Fruit fly (Drosophila melanogaster) Kc167 (cell line): ENCODE measurements around the gene Boh1.

Experiments used
- Myc ChIP-seq: fragments of >200 bp; optimal IDR thresholded peaks from 2 replicates; lab custom pipeline; 2017; ENCODE audit warnings: missing external identifiers
- Sin3A ChIP-seq: fragments of >200 bp; optimal IDR thresholded peaks from 2 replicates; lab custom pipeline; 2018; ENCODE audit warnings: missing external identifiers
- h ChIP-seq: fragments of >200 bp; optimal IDR thresholded peaks from 3 replicates; lab custom pipeline; 2018; ENCODE audit warnings: missing external identifiers
- insv ChIP-seq: fragments of >200 bp; optimal IDR thresholded peaks from 3 replicates; lab custom pipeline; 2018; ENCODE audit warnings: missing external identifiers
- psq ChIP-seq: fragments of >200 bp; optimal IDR thresholded peaks from 2 replicates; lab custom pipeline; 2017; ENCODE audit warnings: missing external identifiers
- ttk ChIP-seq: sonication (Bioruptor generic); optimal IDR thresholded peaks from 2 replicates; lab custom pipeline; 2017; ENCODE audit warnings: missing external identifiers

The Boh1 gene

DNA sequence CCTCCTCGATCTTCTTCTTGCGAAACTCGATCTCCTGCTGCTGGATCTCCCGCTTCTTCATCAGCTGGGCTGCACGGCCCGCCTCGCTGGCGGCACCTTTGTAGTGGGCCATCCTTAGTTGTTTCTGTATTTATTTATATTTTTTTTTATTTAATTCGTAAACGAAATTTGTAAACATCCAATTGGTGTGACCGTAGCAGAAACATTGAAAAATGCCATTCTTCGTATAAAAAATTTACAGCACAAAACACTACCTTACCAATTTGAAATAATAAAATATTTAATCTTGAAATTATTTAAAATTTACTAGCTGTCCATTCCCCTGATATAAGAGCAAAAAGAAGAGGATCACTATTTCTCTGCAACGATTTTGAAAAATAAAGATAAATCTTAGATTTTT lies 1.6 kb upstream of the Boh1 start, which contains the start of gene CG12259:
Gene CG12259, minus strand, starts transcription at position 207 of the 400 bp plus-strand sequence.
- TF ChIP-seq psq = no peak
- no peak for TF ChIP-seq ttk
- no peak for TF ChIP-seq Sin3A (lab: Kevin White, UChicago)
- TF ChIP-seq Myc = no peak

DNA sequence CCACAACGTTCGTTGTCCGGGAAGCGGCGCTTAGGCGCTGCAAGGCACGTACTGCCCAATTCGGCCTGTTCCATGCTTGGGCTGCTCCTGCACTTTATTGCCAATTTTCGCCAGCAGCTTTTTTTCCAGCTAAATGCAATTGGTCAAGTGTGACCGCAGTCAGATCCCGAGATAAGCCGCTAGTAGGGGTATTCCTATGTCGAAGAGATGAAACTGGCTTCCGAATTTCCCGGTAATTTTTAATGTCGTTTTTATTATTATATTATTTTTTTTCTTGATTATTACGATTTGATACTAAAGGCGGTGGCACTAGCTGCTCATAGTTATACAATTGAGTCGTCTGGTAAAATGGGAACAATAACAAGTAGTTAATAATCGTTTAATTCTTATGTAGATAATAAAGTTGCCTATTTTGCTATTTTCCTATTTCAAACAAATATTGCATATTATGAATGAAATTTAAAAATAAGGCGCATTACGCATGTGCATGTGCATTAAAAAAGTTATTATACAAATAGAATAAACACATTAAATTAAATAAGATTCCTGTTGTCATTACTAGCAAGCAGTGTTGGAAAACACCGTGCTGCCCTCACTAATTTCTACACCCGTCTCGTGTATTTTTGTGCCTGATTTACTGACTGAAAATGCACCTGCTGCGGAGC lies 2.8 kb downstream of the Boh1 start, which contains the start of the genes CG5003 and mRpS22:
Gene CG5003, minus strand, starts transcription at position 162 of the 665 bp plus-strand sequence.
Gene mRpS22, plus strand, starts transcription at position 554 of the 665 bp plus-strand sequence.
- TF ChIP-seq insv (no peak), Sin3A (lab: Kevin White, UChicago) (no peak), ttk (no peak), Myc (no peak), h (lab: Kevin White, UChicago) (no peak), psq (no peak)

DNA sequence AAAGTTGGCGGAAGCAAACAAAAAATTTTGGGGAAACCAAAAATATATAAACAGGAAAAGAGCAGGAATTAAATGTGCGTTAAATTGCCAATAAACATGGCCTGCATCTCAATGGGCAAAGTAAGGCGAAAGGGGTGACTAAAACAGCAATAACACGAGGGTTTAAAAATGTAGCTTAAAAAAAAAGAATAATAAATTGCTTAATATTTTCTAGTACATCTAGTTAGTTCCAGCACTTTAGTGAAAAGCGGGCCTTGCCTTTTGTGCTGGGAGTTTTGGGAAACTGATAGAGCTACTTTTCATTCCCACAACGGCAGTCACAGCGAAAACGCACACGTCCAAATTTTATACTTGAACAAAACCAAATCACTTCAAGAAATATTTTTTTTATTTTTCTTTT lies 7.1 kb downstream of the Boh1 start, which contains the start of gene mil:
Gene mil, plus strand, starts transcription at position 301 of the 400 bp plus-strand sequence.
- TF ChIP-seq ttk (no peak), insv (no peak), h (lab: Kevin White, UChicago) (no peak), Sin3A (lab: Kevin White, UChicago) (no peak), psq (no peak), Myc (no peak)

DNA sequence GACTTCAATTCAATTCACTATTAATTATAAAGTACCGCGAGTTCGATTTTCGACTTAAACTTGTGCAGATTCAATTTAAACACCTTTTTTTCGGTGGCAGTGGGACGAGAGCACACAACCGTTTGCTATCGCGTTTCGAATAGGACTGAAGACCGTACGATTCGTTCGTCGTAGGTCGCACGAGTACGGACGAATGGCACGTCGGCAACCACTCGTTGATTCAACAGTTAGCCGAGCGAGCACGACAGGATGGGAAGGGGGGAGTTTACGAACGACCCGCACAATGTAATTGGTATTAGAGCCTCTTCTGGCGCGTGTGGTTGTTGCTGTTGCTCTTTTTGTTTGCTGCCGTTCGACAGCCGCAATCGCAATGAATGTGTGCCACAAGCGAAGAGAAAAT lies 13.6 kb downstream of the Boh1 start, which contains the start of gene CG34353:
Gene CG34353, minus strand, starts transcription at position 149 of the 400 bp plus-strand sequence.
- TF ChIP-seq ttk = no peak
- TF ChIP-seq psq = no peak
- no peak for TF ChIP-seq Sin3A (lab: Kevin White, UChicago)
- no peak for TF ChIP-seq insv
- no peak for TF ChIP-seq h (lab: Kevin White, UChicago)
- TF ChIP-seq Myc = no peak

DNA sequence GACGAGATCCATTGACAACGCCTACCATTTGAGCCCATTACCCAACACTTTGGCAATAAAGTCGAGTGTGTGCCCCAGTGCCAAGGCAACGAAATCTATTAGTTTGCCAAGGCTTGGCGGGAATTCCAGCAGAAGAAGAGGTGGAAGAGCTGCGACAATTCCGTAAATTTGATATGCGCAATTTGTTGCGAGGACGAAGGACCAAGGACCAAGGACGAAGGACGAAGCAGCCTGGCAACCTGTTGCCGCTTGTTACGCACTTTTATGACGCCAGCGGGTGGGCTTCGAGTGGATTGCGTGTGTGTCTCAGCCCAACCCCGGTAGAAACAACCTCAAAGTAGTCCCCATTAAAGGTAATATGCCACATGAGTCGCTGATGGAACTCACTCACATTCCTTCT lies 31.1 kb downstream of the Boh1 start:
- TF ChIP-seq ttk (no peak), h (lab: Kevin White, UChicago) (no peak), Sin3A (lab: Kevin White, UChicago) (no peak), insv (no peak), psq (no peak), Myc (no peak)

DNA sequence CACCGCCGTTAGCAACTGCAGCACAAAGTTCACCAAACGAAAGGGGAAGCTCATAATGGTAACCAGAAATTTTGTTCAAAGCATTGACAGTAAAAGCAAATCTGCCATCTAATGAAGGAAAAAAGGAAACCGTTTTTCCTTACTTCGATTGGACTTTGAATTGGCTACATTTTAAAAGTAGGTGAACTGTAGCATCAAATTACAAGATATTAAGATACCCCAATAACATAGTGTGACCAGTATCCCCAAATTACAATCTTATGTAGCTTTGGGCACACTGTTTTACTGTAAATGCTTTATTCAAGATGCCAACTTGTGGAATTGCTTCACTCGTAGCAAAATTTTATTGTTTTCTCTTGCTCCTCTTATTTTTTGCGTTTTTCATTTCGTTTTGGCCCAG lies 47.0 kb downstream of the Boh1 start, which contains the start of gene CG12426:
Gene CG12426, minus strand, starts transcription at position 101 of the 400 bp plus-strand sequence.
- TF ChIP-seq h (lab: Kevin White, UChicago) = no peak
- TF ChIP-seq ttk = no peak
- no peak for TF ChIP-seq Myc
- no peak for TF ChIP-seq Sin3A (lab: Kevin White, UChicago)
- TF ChIP-seq psq = no peak
- no peak for TF ChIP-seq insv
